Worm (Caenorhabditis elegans): ENCODE data around the gene C26B2.2.

ce11 chrIV:8022035-8022673 lies at the start of gene C26B2.2:
- no peak for TF ChIP-seq fkh-10 (GFP tag; optimal IDR thresholded peaks at IDR 0.05)
- no peak for TF ChIP-seq aly-2 (tag; optimal IDR thresholded peaks at IDR 0.05)
- TF ChIP-seq lin-15B (tag; optimal IDR thresholded peaks at IDR 0.05) = no peak
- TF ChIP-seq lin-1 (GFP tag; IDR thresholded peaks at IDR 0.05) = no peak
- TF ChIP-seq snpc-4 (tag; optimal IDR thresholded peaks at IDR 0.05) = no peak
- TF ChIP-seq mep-1 (tag; optimal IDR thresholded peaks at IDR 0.05) = no peak
